Fruit fly (Drosophila melanogaster): Measurements from ENCODE around the gene CG9150.

DNA sequence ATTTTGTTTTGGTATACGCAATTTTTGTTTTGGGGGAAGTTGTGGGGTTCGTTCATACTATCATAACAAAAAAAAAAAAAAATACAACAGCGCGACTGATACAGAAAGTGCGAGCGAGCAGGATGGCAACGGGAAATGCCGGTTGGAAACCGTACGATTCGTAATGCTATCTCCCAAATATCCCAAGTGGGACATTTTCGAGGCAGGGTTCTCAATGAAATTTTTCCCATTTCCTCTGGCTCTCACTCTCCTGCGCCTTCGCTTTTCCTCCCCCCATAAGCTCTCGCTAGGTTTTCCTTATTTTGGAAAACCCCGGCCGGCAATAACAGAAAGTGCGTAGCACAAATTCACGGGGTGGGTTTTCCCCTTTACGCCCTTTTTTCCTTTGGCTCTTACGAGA lies 23.9 kb upstream of the CG9150 start:
- TF ChIP-seq CG9139 (GFP tag; optimal IDR thresholded peaks at IDR 0.05) (no peak), esn (GFP tag; optimal IDR thresholded peaks at IDR 0.05) (no peak), fd85E (GFP tag; optimal IDR thresholded peaks at IDR 0.05) (no peak), CG3919 (GFP tag; optimal IDR thresholded peaks at IDR 0.05) (no peak), CG31627 (GFP tag; optimal IDR thresholded peaks at IDR 0.05) (no peak), Hr39 (GFP tag; optimal IDR thresholded peaks at IDR 0.05) (no peak), CG11902 (GFP tag; optimal IDR thresholded peaks at IDR 0.05) (no peak), CG4318 (GFP tag; optimal IDR thresholded peaks at IDR 0.05) (no peak), CG8119 (GFP tag; IDR thresholded peaks at IDR 0.05) (no peak), Eip93F (GFP tag; optimal IDR thresholded peaks at IDR 0.05) (no peak)

Data from whole organism, prepupa.